Worm (Caenorhabditis elegans) whole organism, early embryonic: ENCODE data around the gene gdi-1.

ENCODE experiments used
- F13C5.2 ChIP-seq: sonication (generic microtip); optimal IDR thresholded peaks from 2 replicates; lab custom pipeline; 2017; ENCODE audit warnings: mild to moderate bottlenecking, missing genetic modification characterization, inconsistent platforms, missing compliant biosample characterization
- aly-1 ChIP-seq: sonication (generic microtip); optimal IDR thresholded peaks from 2 replicates; lab custom pipeline; 2016; ENCODE audit warnings: missing genetic modification characterization, missing compliant biosample characterization
- ama-1 ChIP-seq: fragments of 150-350 bp; optimal IDR thresholded peaks from 2 replicates; lab custom pipeline; 2014
- ceh-13 ChIP-seq: fragments of 200-800 bp; sonication (Bioruptor generic); optimal IDR thresholded peaks from 2 replicates; lab custom pipeline; 2018; ENCODE audit warnings: mild to moderate bottlenecking, missing genetic modification characterization, missing compliant biosample characterization
- flt-1 ChIP-seq: fragments of 200-800 bp; sonication (Bioruptor generic); IDR thresholded peaks from 2 replicates; pipeline ENCODE4 v1.3.6; 2022; ENCODE audit warnings: missing genetic modification characterization, missing compliant biosample characterization
- pes-1 ChIP-seq: fragments of 200-800 bp; sonication (Bioruptor generic); IDR thresholded peaks from 2 replicates; pipeline ENCODE4 v1.3.6; 2022; ENCODE audit warnings: missing genetic modification reagents, missing genetic modification characterization, missing compliant biosample characterization
- scrt-1 ChIP-seq: fragments of 200-800 bp; sonication (Bioruptor generic); IDR thresholded peaks from 2 replicates; pipeline ENCODE4 v1.3.6; 2022; ENCODE audit warnings: missing genetic modification characterization, missing compliant biosample characterization
- sea-1 ChIP-seq: fragments of 200-800 bp; sonication (Bioruptor generic); conservative IDR thresholded peaks from 2 replicates; pipeline ENCODE4 v1.3.6; 2022; ENCODE audit warnings: missing genetic modification characterization, missing compliant biosample characterization
- tbx-11 ChIP-seq: fragments of 200-800 bp; sonication (Bioruptor generic); IDR thresholded peaks from 2 replicates; pipeline ENCODE4 v1.3.6; 2022; ENCODE audit warnings: missing genetic modification characterization, missing compliant biosample characterization
- tra-4 ChIP-seq: sonication (generic microtip); optimal IDR thresholded peaks from 2 replicates; lab custom pipeline; 2017; ENCODE audit warnings: missing genetic modification characterization, missing compliant biosample characterization

DNA sequence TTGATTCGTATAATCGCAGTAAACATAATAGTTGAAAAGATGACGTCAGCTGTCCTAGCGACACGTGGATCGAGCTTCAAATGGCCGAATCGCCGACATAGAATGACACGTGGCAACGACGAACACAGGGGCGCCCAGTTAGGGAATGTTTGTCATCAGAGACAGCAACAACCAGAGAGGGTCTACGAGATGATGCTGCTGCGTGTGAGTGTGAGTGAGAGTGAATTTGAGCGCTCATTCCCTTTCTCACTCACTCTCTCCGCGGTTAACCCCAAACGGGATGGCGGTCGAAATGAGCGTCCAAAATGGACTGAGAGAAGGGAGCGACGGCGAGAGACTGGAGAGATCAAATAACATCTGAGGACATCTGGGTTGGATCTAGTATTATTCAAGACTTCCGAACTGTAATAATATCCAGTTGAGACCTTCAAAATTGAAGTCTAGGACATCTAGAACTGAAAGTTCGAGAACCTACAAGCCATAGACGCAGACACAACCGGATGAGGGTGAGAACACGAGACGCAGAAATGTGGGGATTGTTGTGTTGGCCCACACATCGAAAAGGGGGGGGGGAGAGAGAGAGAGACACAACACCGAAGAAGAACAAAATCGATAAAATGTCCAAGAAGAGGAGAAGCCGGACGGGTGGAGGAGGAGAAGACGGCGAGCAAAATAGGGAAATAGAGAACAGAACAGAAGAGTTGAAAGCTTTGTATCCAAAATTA is 1.4 kb upstream of the gdi-1 start:
- TF ChIP-seq tbx-11 (GFP tag; lab: Robert Waterston, UW) (no peak), ama-1 (no peak), F13C5.2 (tag; lab: Kevin White, UChicago) (no peak), aly-1 (tag; lab: Kevin White, UChicago) (no peak), tra-4 (tag; lab: Kevin White, UChicago) (no peak), sea-1 (GFP tag; lab: Robert Waterston, UW) (no peak), ceh-13 (GFP tag; lab: Kevin White, UChicago) (no peak), pes-1 (GFP tag; lab: Robert Waterston, UW) (no peak), flt-1 (GFP tag; lab: Robert Waterston, UW) (no peak), scrt-1 (no peak)
